Worm (Caenorhabditis elegans) whole organism, young adult: ENCODE results near the gene Y39E4A.1.

Experiments
- dpff-1 ChIP-seq: sonication (generic microtip); optimal IDR thresholded peaks from 2 replicates; lab custom pipeline; 2017; ENCODE audit warnings: mild to moderate bottlenecking, missing genetic modification characterization, missing compliant biosample characterization
- gei-17 ChIP-seq: fragments of 200-800 bp; sonication (Bioruptor generic); optimal IDR thresholded peaks from 2 replicates; lab custom pipeline; 2018; ENCODE audit warnings: mild to moderate bottlenecking, missing genetic modification characterization, missing compliant biosample characterization
- let-607 ChIP-seq, 2 experiments: fragments of 200-800 bp in 1 of 2; sonication (Bioruptor generic) in 1 of 2; sonication (generic microtip) in 1 of 2; optimal IDR thresholded peaks; 2 replicates each; lab custom pipeline; 2016 to 2018; ENCODE audit warnings: mild to moderate bottlenecking in 2 of 2, missing compliant biosample characterization in 2 of 2, missing genetic modification characterization in 2 of 2, moderate library complexity in 2 of 2, missing genotype in 1 of 2
- lin-54 ChIP-seq: fragments of 200-800 bp; sonication (Bioruptor generic); optimal IDR thresholded peaks from 2 replicates; lab custom pipeline; 2018; ENCODE audit warnings: mild to moderate bottlenecking, missing genetic modification characterization, missing compliant biosample characterization

- TF ChIP-seq let-607 (tag; optimal IDR thresholded peaks at IDR 0.05; lab: Kevin White, UChicago), result peak; percentile 11 to 36
- TF ChIP-seq lin-54 (GFP tag; lab: Kevin White, UChicago), result peak; percentile 71
- TF ChIP-seq gei-17 (GFP tag; lab: Kevin White, UChicago), result no peak
- no peak for TF ChIP-seq dpff-1 (tag; lab: Kevin White, UChicago)
Observed at ce11 chrIII:12931786-12932427, 19.3 kb upstream of the Y39E4A.1 start, which contains the start of gene rbm-7.
